Fruit fly (Drosophila melanogaster): ENCODE results near the gene Spn28F.

The Spn28F gene

dm6 chr2L:8213987-8214386 lies 27.6 kb downstream of the Spn28F start, which contains the start of gene CG8353 (continued):
- TF ChIP-seq wek (GFP tag; optimal IDR thresholded peaks at IDR 0.05) (peak; percentile 71), az2 (GFP tag; optimal IDR thresholded peaks at IDR 0.05) (no peak), zfh1 (GFP tag; IDR thresholded peaks at IDR 0.05) (0 out of 3 replicates have a peak, but pooled peaks have one; percentile 50), MBD-R2 (GFP tag; IDR thresholded peaks at IDR 0.05) (0 out of 2 replicates have a peak, but pooled peaks have one; percentile 23), HmgZ (tag; optimal IDR thresholded peaks at IDR 0.05) (peak; percentile 52), odd (GFP tag; optimal IDR thresholded peaks at IDR 0.05) (no peak), bab2 (GFP tag; optimal IDR thresholded peaks at IDR 0.05) (no peak), Trl (optimal IDR thresholded peaks at IDR 0.05) (peak in 1 of 2 experiments; percentile 62), Trl (GFP tag; optimal IDR thresholded peaks at IDR 0.05) (no peak), CG6854 (GFP tag; optimal IDR thresholded peaks at IDR 0.05) (peak; percentile 27), CG2120 (GFP tag; optimal IDR thresholded peaks at IDR 0.05) (peak; percentile 12), Drgx (GFP tag; IDR thresholded peaks at IDR 0.05) (peak; percentile 15; the same call in 1 of the 2 replicates), row (GFP tag; IDR thresholded peaks at IDR 0.05) (0 out of 3 replicates have a peak, but pooled peaks have one; percentile 6), Jarid2 (GFP tag; optimal IDR thresholded peaks at IDR 0.05) (peak; percentile 29), GATAe (GFP tag; conservative IDR thresholded peaks at IDR 0.05) (peak; percentile 54; the same call in 1 of the 2 replicates), MESR4 (GFP tag; optimal IDR thresholded peaks at IDR 0.05) (peak; percentile 28), CG9727 (GFP tag; optimal IDR thresholded peaks at IDR 0.05) (no peak), Fer1 (GFP tag; optimal IDR thresholded peaks at IDR 0.05) (no peak), jing (GFP tag; optimal IDR thresholded peaks at IDR 0.05) (no peak), CG33557 (GFP tag; optimal IDR thresholded peaks at IDR 0.05) (no peak), sug (tag; optimal IDR thresholded peaks at IDR 0.05) (peak; percentile 32), CG10366 (GFP tag; IDR thresholded peaks at IDR 0.05) (no peak), grn (GFP tag; optimal IDR thresholded peaks at IDR 0.05) (peak; percentile 97), CG4424 (GFP tag; optimal IDR thresholded peaks at IDR 0.05) (no peak), exex (tag; optimal IDR thresholded peaks at IDR 0.05) (peak; percentile 52)

- peak; percentile 94 for TF ChIP-seq ac (GFP tag; optimal IDR thresholded peaks at IDR 0.05)
- TF ChIP-seq lola (GFP tag; optimal IDR thresholded peaks at IDR 0.05) = peak in 1 of 3 experiments; percentile 98
- TF ChIP-seq CG12155 (GFP tag; optimal IDR thresholded peaks at IDR 0.05) = peak; percentile 98
- peak; percentile 98 for TF ChIP-seq CG8924 (tag; optimal IDR thresholded peaks at IDR 0.05)
- TF ChIP-seq fd96Cb (tag; optimal IDR thresholded peaks at IDR 0.05) = peak; percentile 98
- peak; percentile 99 for TF ChIP-seq dpn (GFP tag; optimal IDR thresholded peaks at IDR 0.05)
- TF ChIP-seq CG1024 (GFP tag; IDR thresholded peaks at IDR 0.05) = peak; percentile 97
- no peak for TF ChIP-seq usp (GFP tag; optimal IDR thresholded peaks at IDR 0.05)
- TF ChIP-seq Sox102F (GFP tag; optimal IDR thresholded peaks at IDR 0.05) = peak; percentile 98
- peak; percentile 99 for TF ChIP-seq Atf3 (GFP tag; optimal IDR thresholded peaks at IDR 0.05)
- peak; percentile 46; the same call in 1 of the 2 replicates for TF ChIP-seq inv (GFP tag; IDR thresholded peaks at IDR 0.05; ENCODE audit: partially characterized antibody)
- TF ChIP-seq ase (GFP tag; IDR thresholded peaks at IDR 0.05) = peak; percentile 99
- peak; percentile 99 for TF ChIP-seq seq (GFP tag; IDR thresholded peaks at IDR 0.05)
- peak; percentile 99 for TF ChIP-seq slbo (GFP tag; IDR thresholded peaks at IDR 0.05)
- peak; percentile 90 for TF ChIP-seq CG14965 (GFP tag; optimal IDR thresholded peaks at IDR 0.05; ENCODE audit: borderline replicate concordance)
- TF ChIP-seq sima (GFP tag; optimal IDR thresholded peaks at IDR 0.05) = peak; percentile 95
- peak; percentile 98 for TF ChIP-seq p53 (GFP tag; optimal IDR thresholded peaks at IDR 0.05)
- TF ChIP-seq fd3F (GFP tag; optimal IDR thresholded peaks at IDR 0.05) = peak; percentile 96
- peak; percentile 99 for TF ChIP-seq ranshi (GFP tag; IDR thresholded peaks at IDR 0.05)
- peak; percentile 99 for TF ChIP-seq Aef1 (GFP tag; IDR thresholded peaks at IDR 0.05)
- peak; percentile 97 for TF ChIP-seq sr (GFP tag; IDR thresholded peaks at IDR 0.05)
- peak; percentile 51 for TF ChIP-seq Dref (GFP tag; IDR thresholded peaks at IDR 0.05)
- TF ChIP-seq lilli (GFP tag; optimal IDR thresholded peaks at IDR 0.05) = peak; percentile 100
- TF ChIP-seq Nf-YA (GFP tag; IDR thresholded peaks at IDR 0.05) = peak; percentile 97
- TF ChIP-seq eyg (GFP tag; optimal IDR thresholded peaks at IDR 0.05) = peak; percentile 99
- TF ChIP-seq Elba2 (GFP tag; optimal IDR thresholded peaks at IDR 0.05) = peak; percentile 99
- no peak for TF ChIP-seq br (optimal IDR thresholded peaks at IDR 0.05)
Measured at dm6 chr2L:8212666-8213270, 28.8 kb downstream of the Spn28F start, which contains the start of the genes CG8372 and CG8360. Gene CG8372 (minus strand): TSS chr2L:8212902. Gene CG8360 (plus strand): TSS chr2L:8212959.
